Fruit fly (Drosophila melanogaster) whole organism, prepupa: Measurements from ENCODE around the gene CG34253.

Source experiments
- CG10669 ChIP-seq: fragments of 200-800 bp; sonication (Bioruptor generic); optimal IDR thresholded peaks from 3 replicates; lab custom pipeline; 2018; ENCODE audit warnings: missing biosample characterization, mild to moderate bottlenecking, missing genetic modification characterization, moderate library complexity
- CG11902 ChIP-seq: fragments of 200-800 bp; sonication (Bioruptor generic); optimal IDR thresholded peaks from 3 replicates; lab custom pipeline; 2016; ENCODE audit warnings: missing biosample characterization, missing genetic modification characterization
- CG1621 ChIP-seq: fragments of 200-800 bp; sonication (Bioruptor generic); optimal IDR thresholded peaks from 3 replicates; lab custom pipeline; 2018; ENCODE audit warnings: missing biosample characterization, mild to moderate bottlenecking, missing genetic modification characterization
- CG31627 ChIP-seq: fragments of 200-800 bp; sonication (Bioruptor generic); optimal IDR thresholded peaks from 3 replicates; lab custom pipeline; 2016; ENCODE audit warnings: missing biosample characterization, missing genetic modification characterization
- CG6276 ChIP-seq: fragments of 200-800 bp; sonication (Bioruptor generic); optimal IDR thresholded peaks from 2 replicates; lab custom pipeline; 2017; ENCODE audit warnings: missing biosample characterization, mild to moderate bottlenecking, missing genetic modification characterization
- CG6808 ChIP-seq: fragments of 200-800 bp; sonication (Bioruptor generic); optimal IDR thresholded peaks from 3 replicates; lab custom pipeline; 2017; ENCODE audit warnings: missing biosample characterization, missing genetic modification characterization, mild to moderate bottlenecking, moderate library complexity, missing genetic modification reagents
- CG8632 ChIP-seq: fragments of 200-800 bp; sonication (Bioruptor generic); optimal IDR thresholded peaks from 3 replicates; lab custom pipeline; 2016; ENCODE audit warnings: missing biosample characterization, missing genetic modification characterization
- Eip75B ChIP-seq: fragments of 200-800 bp; sonication (Bioruptor generic); optimal IDR thresholded peaks from 3 replicates; lab custom pipeline; 2016; ENCODE audit warnings: missing biosample characterization, missing genetic modification characterization
- Ets21C ChIP-seq: fragments of 200-800 bp; sonication (Bioruptor generic); optimal IDR thresholded peaks from 3 replicates; lab custom pipeline; 2016; ENCODE audit warnings: missing biosample characterization, missing genetic modification characterization
- Ets96B ChIP-seq: fragments of 200-800 bp; optimal IDR thresholded peaks from 2 replicates; lab custom pipeline; 2019; ENCODE audit warnings: missing biosample characterization, mild to moderate bottlenecking, missing genetic modification characterization, moderate library complexity
- Gug ChIP-seq: fragments of 200-800 bp; sonication (Bioruptor generic); IDR thresholded peaks from 2 replicates; pipeline ENCODE4 v1.3.6; 2022; ENCODE audit warnings: missing biosample characterization, missing genetic modification characterization
- Hr39 ChIP-seq: fragments of 200-800 bp; sonication (Bioruptor generic); optimal IDR thresholded peaks from 2 replicates; lab custom pipeline; 2016; ENCODE audit warnings: missing biosample characterization, missing genetic modification characterization
- Hr4 ChIP-seq: fragments of 200-800 bp; sonication (Bioruptor generic); optimal IDR thresholded peaks from 3 replicates; lab custom pipeline; 2016; ENCODE audit warnings: missing biosample characterization, missing genetic modification characterization
- OdsH ChIP-seq: fragments of 200-800 bp; sonication (Bioruptor generic); optimal IDR thresholded peaks from 3 replicates; lab custom pipeline; 2016; ENCODE audit warnings: missing biosample characterization, missing genetic modification characterization
- Sox102F ChIP-seq: fragments of 200-800 bp; sonication (Bioruptor generic); optimal IDR thresholded peaks from 2 replicates; lab custom pipeline; 2016; ENCODE audit warnings: missing biosample characterization, mild to moderate bottlenecking, missing genetic modification characterization
- Sox14 ChIP-seq: fragments of 200-800 bp; sonication (Bioruptor generic); optimal IDR thresholded peaks from 3 replicates; lab custom pipeline; 2016; ENCODE audit warnings: missing biosample characterization, missing genetic modification characterization
- achi ChIP-seq: fragments of 200-800 bp; sonication (Bioruptor generic); optimal IDR thresholded peaks from 3 replicates; lab custom pipeline; 2016; ENCODE audit warnings: missing biosample characterization, missing genetic modification characterization
- acj6 ChIP-seq: fragments of 200-800 bp; sonication (Bioruptor generic); optimal IDR thresholded peaks from 3 replicates; lab custom pipeline; 2016; ENCODE audit warnings: missing biosample characterization, missing genetic modification characterization
- cyc ChIP-seq: fragments of 200-800 bp; sonication (Bioruptor generic); optimal IDR thresholded peaks from 3 replicates; lab custom pipeline; 2016; ENCODE audit warnings: missing biosample characterization, missing genetic modification characterization
- dsx ChIP-seq: fragments of 200-800 bp; optimal IDR thresholded peaks from 3 replicates; lab custom pipeline; 2019; ENCODE audit warnings: missing biosample characterization, mild to moderate bottlenecking, missing genetic modification characterization, moderate library complexity; ENCODE audit not compliant: poor library complexity, severe bottlenecking
- eg ChIP-seq: fragments of 200-800 bp; sonication (Bioruptor generic); IDR thresholded peaks from 3 replicates; pipeline ENCODE4 v1.3.6; 2022; ENCODE audit warnings: missing biosample characterization, missing genetic modification characterization
- esn ChIP-seq: fragments of 200-800 bp; sonication (Bioruptor generic); optimal IDR thresholded peaks from 2 replicates; lab custom pipeline; 2016; ENCODE audit warnings: missing biosample characterization, mild to moderate bottlenecking, missing genetic modification characterization, moderate library complexity
- fd85E ChIP-seq: fragments of 200-800 bp; sonication (Bioruptor generic); optimal IDR thresholded peaks from 3 replicates; lab custom pipeline; 2016; ENCODE audit warnings: missing biosample characterization, missing genetic modification characterization
- fkh ChIP-seq: fragments of 200-800 bp; sonication (Bioruptor generic); optimal IDR thresholded peaks from 3 replicates; lab custom pipeline; 2017; ENCODE audit warnings: missing biosample characterization, mild to moderate bottlenecking, missing genetic modification characterization, moderate library complexity
- net ChIP-seq: fragments of 200-800 bp; sonication (Bioruptor generic); optimal IDR thresholded peaks from 3 replicates; lab custom pipeline; 2016; ENCODE audit warnings: missing biosample characterization, missing genetic modification characterization
- ss ChIP-seq, 2 experiments: fragments of 200-800 bp; sonication (Bioruptor generic); optimal IDR thresholded peaks; 2 replicates in 1 of 2; 3 replicates in 1 of 2; lab custom pipeline; 2017 to 2018; ENCODE audit warnings: mild to moderate bottlenecking in 2 of 2, missing biosample characterization in 2 of 2, missing genetic modification characterization in 2 of 2, moderate library complexity in 1 of 2
- svp ChIP-seq: fragments of 200-800 bp; sonication (Bioruptor generic); peaks from one replicate; lab custom pipeline; 2016; ENCODE audit warnings: missing biosample characterization, missing genetic modification characterization
- topi ChIP-seq: fragments of 200-800 bp; sonication (Bioruptor generic); optimal IDR thresholded peaks from 3 replicates; lab custom pipeline; 2016; ENCODE audit warnings: missing biosample characterization, missing genetic modification characterization
- vri ChIP-seq: fragments of 200-800 bp; sonication (Bioruptor generic); optimal IDR thresholded peaks from 3 replicates; lab custom pipeline; 2016; ENCODE audit warnings: missing biosample characterization, mild to moderate bottlenecking, missing genetic modification characterization

The CG34253 gene

DNA sequence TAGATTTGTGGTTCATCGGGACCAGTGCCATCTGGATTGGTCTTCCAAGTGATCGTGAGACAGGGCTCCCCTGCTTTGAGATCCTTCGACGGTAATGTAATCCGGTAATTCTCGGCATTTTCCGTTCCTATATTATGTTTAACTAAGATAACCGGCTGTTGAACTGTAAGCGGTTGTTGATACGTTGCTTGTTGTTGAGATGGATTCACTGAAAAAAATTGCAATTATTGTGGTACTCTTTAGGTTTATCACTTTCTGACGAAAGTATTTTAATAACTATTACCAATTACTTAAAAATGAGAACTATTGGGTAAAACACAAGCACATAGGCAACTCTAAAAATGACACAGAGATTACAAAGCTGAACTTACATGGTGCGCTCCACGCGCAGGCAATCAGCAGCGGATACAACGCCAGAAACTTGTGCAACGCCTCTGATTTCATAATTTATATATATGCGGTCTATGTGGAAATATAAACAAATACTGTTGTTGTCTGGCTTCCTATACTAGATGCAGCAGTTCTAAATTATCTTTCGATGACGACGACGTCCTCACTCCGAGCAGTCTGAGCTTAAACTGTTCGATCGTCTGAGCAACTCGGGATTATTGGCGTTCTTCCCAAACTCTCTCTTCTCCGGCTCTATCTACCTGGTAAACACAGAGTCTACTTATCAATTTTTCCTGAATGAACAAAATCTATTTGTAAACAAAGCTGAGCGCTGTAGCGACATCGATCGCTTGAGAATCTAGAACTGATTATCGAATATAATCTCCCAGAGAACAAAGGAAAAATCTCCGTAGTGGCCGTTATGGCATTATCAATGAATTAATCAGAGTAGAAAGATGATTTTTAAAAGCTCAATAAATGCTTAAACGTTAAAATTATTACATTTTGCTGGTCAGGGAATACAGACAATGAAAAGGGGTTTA is at the start of gene CG34253 (continued):
- peak; percentile 40 for TF ChIP-seq vri
- no peak for TF ChIP-seq CG8632 (GFP tag; lab: Kevin White, UChicago)
- no peak for TF ChIP-seq Eip75B (GFP tag; lab: Kevin White, UChicago)
- TF ChIP-seq fd85E, result no peak
- TF ChIP-seq CG6808 (GFP tag; lab: Kevin White, UChicago), result peak; percentile 15
- TF ChIP-seq cyc (GFP tag; lab: Kevin White, UChicago), result no peak
- TF ChIP-seq CG31627 (GFP tag; lab: Kevin White, UChicago), result no peak
- TF ChIP-seq CG1621 (tag; lab: Kevin White, UChicago), result no peak
- no peak for TF ChIP-seq topi (GFP tag; lab: Kevin White, UChicago)
- TF ChIP-seq, all 60 proteins: peak for 9

DNA sequence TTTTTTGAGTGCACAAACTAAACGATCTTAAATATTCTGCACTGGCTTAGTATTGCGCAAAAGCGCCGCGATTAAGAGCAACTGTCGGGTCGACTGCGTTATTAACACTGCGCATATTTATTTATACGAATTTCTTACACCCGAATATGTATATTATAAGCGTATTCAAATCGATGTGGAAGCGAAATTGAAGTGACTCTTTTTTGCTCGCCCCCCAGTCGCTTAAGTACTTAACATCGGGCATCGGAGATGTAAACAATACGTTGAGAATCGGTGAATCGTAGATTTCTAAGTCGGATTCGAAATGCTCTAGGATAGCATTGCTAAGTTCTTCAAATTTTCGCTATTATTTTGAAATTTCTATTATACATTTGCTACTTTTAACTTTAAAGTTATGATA is 45.5 kb upstream of the CG34253 start, which contains the start of gene Cyp312a1:
Gene Cyp312a1, minus strand, starts transcription at position 101 of the 400 bp plus-strand sequence.
- TF ChIP-seq CG6276 (GFP tag; lab: Kevin White, UChicago) (no peak), Sox14 (GFP tag; lab: Kevin White, UChicago) (no peak), Gug (GFP tag; lab: Robert Waterston, UW) (no peak), Hr4 (no peak), acj6 (no peak), Ets21C (GFP tag; lab: Kevin White, UChicago) (no peak), cyc (GFP tag; lab: Kevin White, UChicago) (no peak), dsx (GFP tag; lab: Kevin White, UChicago) (no peak), CG11902 (GFP tag; lab: Kevin White, UChicago) (no peak), svp (no peak), eg (GFP tag; lab: Robert Waterston, UW) (no peak), ss (GFP tag; optimal IDR thresholded peaks at IDR 0.05; lab: Kevin White, UChicago) (no peak)

DNA sequence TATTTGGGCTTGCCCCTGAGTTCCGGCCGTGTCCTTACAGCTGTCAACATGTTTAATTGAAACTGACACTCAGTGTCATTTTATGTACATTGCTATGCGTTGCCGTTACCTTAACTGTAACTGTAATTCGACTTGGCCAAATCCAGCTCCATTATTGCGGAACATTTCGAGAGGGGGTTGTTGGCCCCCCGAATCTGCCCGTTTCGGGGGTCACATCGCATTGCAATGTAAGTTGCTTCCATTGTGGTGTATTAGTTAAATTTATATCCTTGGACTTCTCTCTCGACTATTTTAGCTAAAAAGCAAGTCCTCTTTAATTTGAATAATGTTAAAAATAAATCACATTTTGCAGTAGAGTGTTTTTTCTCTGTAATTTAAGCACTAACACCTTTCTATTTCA is 37.0 kb upstream of the CG34253 start:
- TF ChIP-seq CG10669 (GFP tag; lab: Kevin White, UChicago) (no peak), net (GFP tag; lab: Kevin White, UChicago) (no peak), achi (GFP tag; lab: Kevin White, UChicago) (no peak), Sox102F (GFP tag; lab: Kevin White, UChicago) (no peak), Ets96B (no peak), Ets21C (GFP tag; lab: Kevin White, UChicago) (no peak), OdsH (GFP tag; lab: Kevin White, UChicago) (no peak), Hr4 (no peak), vri (no peak), Hr39 (GFP tag; lab: Kevin White, UChicago) (no peak), fkh (GFP tag; lab: Kevin White, UChicago) (no peak), svp (no peak), Gug (GFP tag; lab: Robert Waterston, UW) (no peak), esn (GFP tag; lab: Kevin White, UChicago) (no peak), CG6276 (GFP tag; lab: Kevin White, UChicago) (no peak)
- TF ChIP-seq, all 60 proteins: peak for 0

- TF ChIP-seq Eip75B (GFP tag; lab: Kevin White, UChicago) (no peak), CG10669 (GFP tag; lab: Kevin White, UChicago) (no peak)
These were observed 34.8 kb upstream of the CG34253 start, which contains the start of gene CG42853 for dm6 chr3L:18121889-18122288. Gene CG42853, minus strand, starts transcription at chr3L:18121989.
